Worm (Caenorhabditis elegans) whole organism, L3 larva: ENCODE data around the gene F59D12.2.

ENCODE experiments used
- R02D3.7 ChIP-seq: fragments of 150-350 bp; optimal IDR thresholded peaks from 2 replicates; lab custom pipeline; 2014; ENCODE audit warnings: missing biosample characterization, missing genetic modification characterization
- ZK546.5 ChIP-seq: sonication (generic microtip); optimal IDR thresholded peaks from 2 replicates; lab custom pipeline; 2017; ENCODE audit warnings: missing biosample characterization, missing genetic modification characterization
- ama-1 ChIP-seq: fragments of 150-350 bp; optimal IDR thresholded peaks from 2 replicates; lab custom pipeline; 2018
- ceh-16 ChIP-seq: sonication (generic microtip); optimal IDR thresholded peaks from 2 replicates; lab custom pipeline; 2017; ENCODE audit warnings: missing biosample characterization, missing genetic modification characterization
- ceh-28 ChIP-seq: fragments of 150-350 bp; optimal IDR thresholded peaks from 2 replicates; lab custom pipeline; 2014; ENCODE audit warnings: missing biosample characterization, missing genetic modification reagents, missing genetic modification characterization
- ceh-82 ChIP-seq: fragments of 150-350 bp; optimal IDR thresholded peaks from 2 replicates; lab custom pipeline; 2014; ENCODE audit warnings: missing biosample characterization, missing genetic modification characterization
- ceh-9 ChIP-seq: sonication (generic microtip); optimal IDR thresholded peaks from 2 replicates; lab custom pipeline; 2018; ENCODE audit warnings: missing biosample characterization, missing genetic modification characterization
- daf-12 ChIP-seq: fragments of 150-350 bp; optimal IDR thresholded peaks from 2 replicates; lab custom pipeline; 2014; ENCODE audit warnings: missing biosample characterization, missing genetic modification reagents, missing genetic modification characterization
- egl-27 ChIP-seq: sonication (generic microtip); optimal IDR thresholded peaks from 4 replicates; lab custom pipeline; 2017; ENCODE audit warnings: missing biosample characterization, missing genetic modification reagents, missing genetic modification characterization
- egl-5 ChIP-seq: fragments of 150-350 bp; optimal IDR thresholded peaks from 2 replicates; lab custom pipeline; 2017; ENCODE audit warnings: missing biosample characterization, missing genetic modification reagents, missing genetic modification characterization, inconsistent platforms
- elt-1 ChIP-seq: fragments of 150-350 bp; optimal IDR thresholded peaks from 2 replicates; lab custom pipeline; 2014; ENCODE audit warnings: missing biosample characterization, missing genetic modification characterization
- elt-2 ChIP-seq: sonication (generic microtip); optimal IDR thresholded peaks from 2 replicates; lab custom pipeline; 2016; ENCODE audit warnings: missing genetic modification reagents, mild to moderate bottlenecking, missing genetic modification characterization, missing compliant biosample characterization
- fkh-10 ChIP-seq: sonication (generic microtip); optimal IDR thresholded peaks from 2 replicates; lab custom pipeline; 2017; ENCODE audit warnings: missing biosample characterization, missing genetic modification reagents, missing genetic modification characterization
- fkh-2 ChIP-seq: fragments of 150-350 bp; optimal IDR thresholded peaks from 2 replicates; lab custom pipeline; 2014; ENCODE audit warnings: missing biosample characterization, missing genetic modification reagents, missing genetic modification characterization
- fos-1 ChIP-seq: fragments of 150-350 bp; optimal IDR thresholded peaks from 2 replicates; lab custom pipeline; 2014; ENCODE audit warnings: missing biosample characterization, missing genetic modification characterization
- hmg-11 ChIP-seq: sonication (generic microtip); optimal IDR thresholded peaks from 2 replicates; lab custom pipeline; 2016; ENCODE audit warnings: missing genetic modification characterization, missing compliant biosample characterization
- jun-1 ChIP-seq: fragments of 150-350 bp; optimal IDR thresholded peaks from 2 replicates; lab custom pipeline; 2014; ENCODE audit warnings: missing biosample characterization, missing genetic modification reagents, missing genetic modification characterization
- lin-15B ChIP-seq: fragments of 150-350 bp; optimal IDR thresholded peaks from 2 replicates; lab custom pipeline; 2014; ENCODE audit warnings: missing biosample characterization, missing genetic modification characterization
- lin-39 ChIP-seq: fragments of 150-350 bp; optimal IDR thresholded peaks from 2 replicates; lab custom pipeline; 2018; ENCODE audit warnings: missing biosample characterization, missing genetic modification reagents, missing genetic modification characterization
- lsy-12 ChIP-seq: sonication (generic microtip); optimal IDR thresholded peaks from 2 replicates; lab custom pipeline; 2016; ENCODE audit warnings: mild to moderate bottlenecking, missing genetic modification characterization, missing compliant biosample characterization
- mml-1 ChIP-seq: fragments of 150-350 bp; sonication (generic microtip); optimal IDR thresholded peaks from 3 replicates; lab custom pipeline; 2014; ENCODE audit warnings: missing biosample characterization, missing genetic modification characterization
- nfya-1 ChIP-seq: sonication (generic microtip); optimal IDR thresholded peaks from 2 replicates; lab custom pipeline; 2017; ENCODE audit warnings: missing genetic modification characterization, mild to moderate bottlenecking, missing compliant biosample characterization, antibody characterized with exemption, moderate library complexity; ENCODE audit not compliant: insufficient read depth
- nhr-11 ChIP-seq: fragments of 150-350 bp; optimal IDR thresholded peaks from 2 replicates; lab custom pipeline; 2014; ENCODE audit warnings: missing biosample characterization, missing genetic modification characterization
- nhr-23 ChIP-seq: fragments of 150-350 bp; optimal IDR thresholded peaks from 2 replicates; lab custom pipeline; 2014; ENCODE audit warnings: missing biosample characterization, missing genetic modification reagents, missing genetic modification characterization
- nhr-25 ChIP-seq: sonication (generic microtip); optimal IDR thresholded peaks from 2 replicates; lab custom pipeline; 2017; ENCODE audit warnings: missing biosample characterization, missing genetic modification characterization
- nhr-28 ChIP-seq: fragments of 150-350 bp; optimal IDR thresholded peaks from 2 replicates; lab custom pipeline; 2014; ENCODE audit warnings: missing biosample characterization, missing genetic modification characterization
- nhr-67 ChIP-seq: fragments of 150-350 bp; optimal IDR thresholded peaks from 2 replicates; lab custom pipeline; 2014; ENCODE audit warnings: missing biosample characterization, missing genetic modification characterization
- nhr-76 ChIP-seq: fragments of 150-350 bp; sonication (generic microtip); optimal IDR thresholded peaks from 5 replicates; lab custom pipeline; 2014; ENCODE audit warnings: missing biosample characterization, missing genetic modification characterization
- nhr-77 ChIP-seq: fragments of 150-350 bp; optimal IDR thresholded peaks from 2 replicates; lab custom pipeline; 2014; ENCODE audit warnings: missing biosample characterization, missing genetic modification characterization
- pha-4 ChIP-seq: fragments of 150-350 bp; optimal IDR thresholded peaks from 2 replicates; lab custom pipeline; 2014; ENCODE audit warnings: missing biosample characterization, missing genetic modification reagents, missing genetic modification characterization
- pqm-1 ChIP-seq: fragments of 150-350 bp; optimal IDR thresholded peaks from 2 replicates; lab custom pipeline; 2017; ENCODE audit warnings: missing biosample characterization, missing genetic modification characterization, inconsistent platforms
- skn-1 ChIP-seq: fragments of 150-350 bp; optimal IDR thresholded peaks from 2 replicates; lab custom pipeline; 2014; ENCODE audit warnings: missing biosample characterization, missing genetic modification characterization
- unc-39 ChIP-seq: sonication (generic microtip); optimal IDR thresholded peaks from 4 replicates; lab custom pipeline; 2017; ENCODE audit warnings: missing biosample characterization, missing genetic modification characterization
- unc-62 ChIP-seq: fragments of 150-350 bp; sonication (generic microtip); optimal IDR thresholded peaks from 4 replicates; lab custom pipeline; 2014; ENCODE audit warnings: missing biosample characterization, missing genetic modification reagents, missing genetic modification characterization
- zag-1 ChIP-seq: fragments of 150-350 bp; optimal IDR thresholded peaks from 2 replicates; lab custom pipeline; 2014; ENCODE audit warnings: missing biosample characterization, missing genetic modification characterization
- ztf-4 ChIP-seq: fragments of 150-350 bp; optimal IDR thresholded peaks from 2 replicates; lab custom pipeline; 2014; ENCODE audit warnings: missing biosample characterization, missing genetic modification characterization

F59D12.2 gene

ce11 chrX:15650919-15651420 is 24.6 kb downstream of the F59D12.2 start, which contains the start of gene F59D12.3:
Gene F59D12.3, minus strand, starts transcription at chrX:15650969.
- TF ChIP-seq lin-15B (tag; lab: Kevin White, UChicago) (no peak), ama-1 (lab: Kevin White, UChicago) (no peak), nhr-77 (tag; lab: Kevin White, UChicago) (no peak), ceh-16 (no peak), ceh-82 (tag; lab: Kevin White, UChicago) (no peak), R02D3.7 (tag; lab: Kevin White, UChicago) (no peak), jun-1 (tag; lab: Kevin White, UChicago) (no peak), ZK546.5 (no peak), ceh-9 (no peak), pqm-1 (tag; lab: Kevin White, UChicago) (no peak), mml-1 (tag; lab: Kevin White, UChicago) (no peak)

ce11 chrX:15650428-15650827 is 25.1 kb downstream of the F59D12.2 start:
- TF ChIP-seq daf-12 (tag; lab: Kevin White, UChicago) (no peak), nfya-1 (no peak), nhr-25 (tag; lab: Kevin White, UChicago) (no peak), nhr-23 (tag; lab: Kevin White, UChicago) (no peak)

ce11 chrX:15647276-15647675 is 28.2 kb downstream of the F59D12.2 start, which contains the start of gene F59D12.5:
Gene F59D12.5, minus strand, starts transcription at chrX:15647369.
- no peak for TF ChIP-seq elt-1 (tag; lab: Kevin White, UChicago)
- no peak for TF ChIP-seq ceh-16
- TF ChIP-seq daf-12 (tag; lab: Kevin White, UChicago): no peak
- TF ChIP-seq ceh-28 (tag; lab: Kevin White, UChicago): no peak
- no peak for TF ChIP-seq lsy-12
- TF ChIP-seq egl-27 (tag; lab: Kevin White, UChicago): no peak
- TF ChIP-seq nhr-67 (tag; lab: Kevin White, UChicago): no peak
- TF ChIP-seq ztf-4 (tag; lab: Kevin White, UChicago): no peak
- no peak for TF ChIP-seq unc-62 (GFP tag; lab: Kevin White, UChicago)
- TF ChIP-seq nhr-11: no peak
- no peak for TF ChIP-seq ceh-9
- no peak for TF ChIP-seq skn-1 (tag; lab: Kevin White, UChicago)
- no peak for TF ChIP-seq fkh-10 (GFP tag; lab: Kevin White, UChicago)
- TF ChIP-seq unc-39 (tag; lab: Kevin White, UChicago): no peak
- TF ChIP-seq fos-1 (tag; lab: Kevin White, UChicago): no peak
- no peak for TF ChIP-seq elt-2
- TF ChIP-seq fkh-2 (tag; lab: Kevin White, UChicago): no peak
- TF ChIP-seq pha-4: peak; percentile 78
- peak; percentile 35 for TF ChIP-seq nfya-1
- TF ChIP-seq lin-39 (tag; lab: Kevin White, UChicago): no peak
- TF ChIP-seq nhr-23 (tag; lab: Kevin White, UChicago): no peak
- TF ChIP-seq egl-5 (tag; lab: Kevin White, UChicago): peak; percentile 9

ce11 chrX:15642638-15643037 is 32.9 kb downstream of the F59D12.2 start, which contains the start of gene H08J19.1:
Gene H08J19.1, plus strand, starts transcription at chrX:15642938.
- TF ChIP-seq hmg-11 (tag; lab: Kevin White, UChicago) (no peak), nhr-77 (tag; lab: Kevin White, UChicago) (no peak), nhr-28 (tag; lab: Kevin White, UChicago) (no peak), zag-1 (tag; lab: Kevin White, UChicago) (no peak), mml-1 (tag; lab: Kevin White, UChicago) (no peak), ceh-9 (no peak), nhr-67 (tag; lab: Kevin White, UChicago) (no peak), nhr-25 (tag; lab: Kevin White, UChicago) (no peak), R02D3.7 (tag; lab: Kevin White, UChicago) (no peak)

- TF ChIP-seq nfya-1: no peak
- no peak for TF ChIP-seq nhr-11
- no peak for TF ChIP-seq nhr-76 (tag; lab: Kevin White, UChicago)
- TF ChIP-seq egl-27 (tag; lab: Kevin White, UChicago): no peak
- no peak for TF ChIP-seq fkh-10 (GFP tag; lab: Kevin White, UChicago)
- no peak for TF ChIP-seq egl-5 (tag; lab: Kevin White, UChicago)
Observed at ce11 chrX:15641380-15641779, 34.1 kb downstream of the F59D12.2 start.
